Fruit fly (Drosophila melanogaster) whole organism: ENCODE data around the gene BORCS5.

Experiments used
- CG8478 ChIP-seq: fragments of >200 bp; optimal IDR thresholded peaks from 2 replicates; lab custom pipeline; 2018; ENCODE audit warnings: inconsistent platforms
- Dll ChIP-seq: fragments of >200 bp; optimal IDR thresholded peaks from 2 replicates; lab custom pipeline; 2017
- EcR ChIP-seq, 2 experiments: fragments of >200 bp; optimal IDR thresholded peaks; 2 replicates each; lab custom pipeline; 2017; ENCODE audit warnings: missing biosample characterization in 2 of 2, missing genetic modification characterization in 2 of 2, missing genetic modification reagents in 2 of 2
- pan ChIP-seq: fragments of >200 bp; optimal IDR thresholded peaks from 2 replicates; lab custom pipeline; 2017

DNA sequence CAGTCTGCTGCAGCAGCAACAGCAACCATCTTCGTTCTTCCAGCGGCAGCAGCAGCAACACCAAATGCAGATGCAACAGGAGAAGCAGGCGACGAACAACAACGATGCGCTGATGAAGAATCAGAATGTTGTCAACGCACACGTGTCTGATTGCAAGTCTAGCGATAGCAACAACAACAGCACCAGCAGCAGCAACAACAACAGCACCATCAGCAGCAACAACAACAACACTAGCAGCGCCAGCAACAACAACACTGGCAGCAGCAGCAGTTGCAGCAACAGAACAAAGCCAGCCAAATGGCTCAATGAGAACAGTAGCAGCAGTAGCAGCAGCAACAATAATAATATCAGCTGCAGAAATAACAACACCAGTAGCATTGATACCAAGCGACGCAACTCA is 22.6 kb upstream of the BORCS5 start:
- TF ChIP-seq CG8478 (no peak), Dll (no peak), pan (lab: Kevin White, UChicago) (no peak), EcR (GFP tag; optimal IDR thresholded peaks at IDR 0.05; lab: Kevin White, UChicago) (no peak)
